Worm (Caenorhabditis elegans): Measurements from ENCODE around the gene aex-3.

aex-3 gene

DNA sequence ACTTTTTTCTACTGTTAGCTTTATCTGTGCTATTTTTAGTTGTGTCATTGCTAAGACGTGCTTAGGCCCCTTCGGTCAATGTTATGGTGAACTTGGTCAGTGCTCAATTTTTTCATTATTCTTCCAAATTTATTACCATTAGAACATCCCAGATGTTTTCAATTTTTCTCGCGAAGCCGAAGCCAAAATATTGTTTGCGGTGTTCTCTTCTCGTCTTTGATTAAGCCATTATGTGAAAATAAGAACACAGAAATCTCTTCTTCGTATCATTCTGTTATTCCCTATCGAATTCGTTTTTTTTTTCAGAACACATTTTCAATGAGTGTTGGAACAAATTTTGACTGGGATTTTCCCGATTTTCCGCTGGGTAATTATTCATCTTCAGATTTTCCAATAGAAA is 42.9 kb upstream of the aex-3 start, which contains the start of gene gtr-1:
Gene gtr-1, plus strand, starts transcription at position 301 of the 400 bp plus-strand sequence.
- no peak for TF ChIP-seq nhr-28 (tag; optimal IDR thresholded peaks at IDR 0.05)
- no peak for TF ChIP-seq fkh-10 (GFP tag; optimal IDR thresholded peaks at IDR 0.05)
- no peak for TF ChIP-seq nhr-76 (tag; optimal IDR thresholded peaks at IDR 0.05)
- TF ChIP-seq pha-4 (tag; optimal IDR thresholded peaks at IDR 0.05), result no peak
- no peak for TF ChIP-seq elt-3 (tag; optimal IDR thresholded peaks at IDR 0.05)
- no peak for TF ChIP-seq nhr-12 (tag; optimal IDR thresholded peaks at IDR 0.05)

DNA sequence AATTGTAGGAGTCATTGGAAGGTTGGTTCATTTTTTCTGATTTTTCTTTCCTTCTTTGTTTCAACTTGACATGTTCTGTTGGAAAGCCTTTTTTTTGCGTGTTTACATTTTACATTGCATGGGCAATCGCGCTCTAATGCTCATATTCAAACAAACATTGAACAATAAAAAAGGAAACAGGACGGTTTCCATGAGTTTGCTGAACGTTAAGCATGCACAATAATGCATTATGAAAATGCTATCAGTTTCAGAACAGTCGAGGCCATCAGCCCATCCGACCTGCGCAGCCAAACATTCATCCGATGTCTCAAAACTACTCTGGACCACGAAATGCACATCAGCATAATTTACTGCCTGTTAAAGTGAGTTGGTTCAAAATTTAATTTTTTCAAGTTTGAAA is 31.1 kb upstream of the aex-3 start:
- TF ChIP-seq lsy-12 (tag; optimal IDR thresholded peaks at IDR 0.05) (no peak), elt-1 (tag; optimal IDR thresholded peaks at IDR 0.05) (no peak), ceh-16 (tag; optimal IDR thresholded peaks at IDR 0.05) (no peak), nhr-237 (tag; optimal IDR thresholded peaks at IDR 0.05) (no peak), mdl-1 (tag; optimal IDR thresholded peaks at IDR 0.05) (no peak), nhr-25 (tag; optimal IDR thresholded peaks at IDR 0.05) (no peak), pha-4 (tag; optimal IDR thresholded peaks at IDR 0.05) (peak; percentile 30), ama-1 (optimal IDR thresholded peaks at IDR 0.05) (no peak)

ce11 chrX:789848-790247 is 30.3 kb upstream of the aex-3 start:
- TF ChIP-seq nhr-76 (tag; optimal IDR thresholded peaks at IDR 0.05), result no peak
- no peak for TF ChIP-seq nhr-77 (tag; optimal IDR thresholded peaks at IDR 0.05)
- TF ChIP-seq pha-4 (tag; optimal IDR thresholded peaks at IDR 0.05), result no peak
- TF ChIP-seq lin-15B (tag; optimal IDR thresholded peaks at IDR 0.05), result no peak
- no peak for TF ChIP-seq ztf-4 (tag; optimal IDR thresholded peaks at IDR 0.05)
- TF ChIP-seq nfya-1 (tag; optimal IDR thresholded peaks at IDR 0.05; ENCODE audit: insufficient read depth), result no peak
- no peak for TF ChIP-seq daf-12 (tag; optimal IDR thresholded peaks at IDR 0.05)
- TF ChIP-seq nhr-25 (tag; optimal IDR thresholded peaks at IDR 0.05), result no peak
- no peak for TF ChIP-seq tbx-2 (tag; optimal IDR thresholded peaks at IDR 0.05)
- TF ChIP-seq elt-2 (tag; optimal IDR thresholded peaks at IDR 0.05), result no peak
- no peak for TF ChIP-seq lsy-12 (tag; optimal IDR thresholded peaks at IDR 0.05)
- no peak for TF ChIP-seq elt-3 (tag; optimal IDR thresholded peaks at IDR 0.05)
- no peak for TF ChIP-seq R02D3.7 (tag; optimal IDR thresholded peaks at IDR 0.05)

DNA sequence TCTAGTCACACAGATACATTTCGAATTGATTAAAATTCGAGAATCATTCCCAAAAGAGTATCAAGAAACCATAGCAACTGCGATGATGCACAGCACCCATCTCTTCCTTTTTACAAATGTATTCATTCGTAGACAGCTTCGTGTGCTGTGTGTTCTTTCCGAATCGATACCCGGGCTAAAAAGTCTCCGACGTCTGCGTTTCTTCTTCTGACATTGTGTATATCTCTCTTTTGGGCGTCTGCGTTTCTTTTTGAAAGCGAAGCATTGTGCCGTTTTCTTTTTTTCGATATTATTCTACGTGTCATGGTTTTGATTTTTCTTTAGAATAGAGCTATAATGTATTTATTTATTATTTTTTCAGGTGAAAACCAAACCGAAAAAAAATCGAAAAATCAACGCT is 28.5 kb upstream of the aex-3 start, which contains the start of gene attf-5:
Gene attf-5, plus strand, starts transcription at position 362 of the 400 bp plus-strand sequence.
- TF ChIP-seq hmg-11 (tag; optimal IDR thresholded peaks at IDR 0.05) (peak; percentile 42), jun-1 (tag; optimal IDR thresholded peaks at IDR 0.05) (no peak), pha-4 (tag; optimal IDR thresholded peaks at IDR 0.05) (peak; percentile 53), nhr-23 (tag; optimal IDR thresholded peaks at IDR 0.05) (peak; percentile 22), ceh-28 (tag; optimal IDR thresholded peaks at IDR 0.05) (peak; percentile 78), ztf-11 (tag; optimal IDR thresholded peaks at IDR 0.05) (no peak)

DNA sequence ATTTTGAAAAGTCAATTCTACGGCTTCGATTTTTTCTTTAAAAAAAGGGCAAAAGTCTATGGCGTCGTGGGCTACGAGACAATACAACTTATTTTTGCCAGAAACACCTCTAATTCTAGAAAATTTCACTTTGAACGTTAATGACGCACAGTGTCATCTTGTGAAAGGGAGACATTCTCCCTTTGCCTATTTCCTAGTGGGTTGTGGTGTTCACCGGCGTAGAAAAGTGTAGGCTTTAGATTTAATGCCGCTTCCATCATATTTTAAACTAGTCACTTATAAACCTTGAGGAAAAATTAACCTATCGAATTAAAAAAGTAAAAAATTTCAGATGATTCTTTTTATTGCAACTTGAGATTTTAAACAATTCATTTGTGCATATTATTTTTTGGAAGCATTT is 25.8 kb upstream of the aex-3 start:
- peak; percentile 19 for TF ChIP-seq tbx-2 (tag; optimal IDR thresholded peaks at IDR 0.05)
- peak; percentile 23 for TF ChIP-seq nhr-23 (tag; optimal IDR thresholded peaks at IDR 0.05)
- peak; percentile 17 for TF ChIP-seq nhr-43 (tag; optimal IDR thresholded peaks at IDR 0.05; ENCODE audit: poor library complexity, severe bottlenecking)
- peak; percentile 11 for TF ChIP-seq nhr-77 (tag; optimal IDR thresholded peaks at IDR 0.05)
- TF ChIP-seq ceh-28 (tag; optimal IDR thresholded peaks at IDR 0.05), result peak; percentile 43
- no peak for TF ChIP-seq nhr-12 (tag; optimal IDR thresholded peaks at IDR 0.05)

ce11 chrX:784853-785252 is 25.3 kb upstream of the aex-3 start, which contains the start of gene T04G9.6:
Gene T04G9.6 (minus strand): TSS chrX:784953.
- TF ChIP-seq lin-39 (tag; optimal IDR thresholded peaks at IDR 0.05), result no peak

- TF ChIP-seq ceh-28 (tag; optimal IDR thresholded peaks at IDR 0.05), result no peak
- TF ChIP-seq nhr-23 (tag; optimal IDR thresholded peaks at IDR 0.05), result no peak
- no peak for TF ChIP-seq lin-39 (tag; optimal IDR thresholded peaks at IDR 0.05)
- no peak for TF ChIP-seq lsy-12 (tag; optimal IDR thresholded peaks at IDR 0.05)
- no peak for TF ChIP-seq fkh-2 (tag; optimal IDR thresholded peaks at IDR 0.05)
- no peak for TF ChIP-seq fkh-10 (GFP tag; optimal IDR thresholded peaks at IDR 0.05)
- TF ChIP-seq aly-2 (tag; optimal IDR thresholded peaks at IDR 0.05), result no peak
- no peak for TF ChIP-seq nhr-77 (tag; optimal IDR thresholded peaks at IDR 0.05)
- TF ChIP-seq skn-1 (tag; optimal IDR thresholded peaks at IDR 0.05), result no peak
- no peak for TF ChIP-seq egl-5 (tag; optimal IDR thresholded peaks at IDR 0.05)
- no peak for TF ChIP-seq ceh-16 (tag; optimal IDR thresholded peaks at IDR 0.05)
- TF ChIP-seq jun-1 (tag; optimal IDR thresholded peaks at IDR 0.05), result no peak
- TF ChIP-seq ZK546.5 (tag; optimal IDR thresholded peaks at IDR 0.05), result no peak
- no peak for TF ChIP-seq unc-39 (tag; optimal IDR thresholded peaks at IDR 0.05)
- no peak for TF ChIP-seq sea-2 (GFP tag; optimal IDR thresholded peaks at IDR 0.05)
- no peak for TF ChIP-seq fos-1 (tag; optimal IDR thresholded peaks at IDR 0.05)
- TF ChIP-seq ceh-82 (tag; optimal IDR thresholded peaks at IDR 0.05), result no peak
- TF ChIP-seq nhr-25 (tag; optimal IDR thresholded peaks at IDR 0.05), result no peak
Measured at ce11 chrX:780027-780426, 20.5 kb upstream of the aex-3 start.
